Fruit fly (Drosophila melanogaster) whole organism, embryonic: Measurements from ENCODE around the gene MESR3.

Source experiments
- CG11093 ChIP-seq: fragments of 200-800 bp; sonication (Bioruptor generic); IDR thresholded peaks from 3 replicates; pipeline ENCODE4 v1.3.6; 2022; ENCODE audit warnings: missing biosample characterization, missing genetic modification characterization
- CG11723 ChIP-seq: fragments of 200-800 bp; sonication (Bioruptor generic); optimal IDR thresholded peaks from 2 replicates; lab custom pipeline; 2017; ENCODE audit warnings: missing biosample characterization, mild to moderate bottlenecking, missing genetic modification characterization
- CG1233 ChIP-seq: fragments of 200-800 bp; sonication (Bioruptor generic); optimal IDR thresholded peaks from 4 replicates; lab custom pipeline; 2018; ENCODE audit warnings: missing biosample characterization, mild to moderate bottlenecking, missing genetic modification characterization
- CG13123 ChIP-seq: fragments of 200-800 bp; sonication (Bioruptor generic); optimal IDR thresholded peaks from 2 replicates; lab custom pipeline; 2016; ENCODE audit warnings: missing biosample characterization, missing genetic modification characterization
- CG1529 ChIP-seq: fragments of 200-800 bp; sonication (Bioruptor generic); optimal IDR thresholded peaks from 3 replicates; lab custom pipeline; 2018; ENCODE audit warnings: missing biosample characterization, missing genetic modification characterization
- CG16779 ChIP-seq: fragments of 200-800 bp; sonication (Bioruptor generic); IDR thresholded peaks from 2 replicates; pipeline ENCODE4 v1.3.6; 2022; ENCODE audit warnings: missing biosample characterization, missing genetic modification characterization
- CG16863 ChIP-seq: fragments of 200-800 bp; sonication (Bioruptor generic); optimal IDR thresholded peaks from 3 replicates; lab custom pipeline; 2016; ENCODE audit warnings: missing biosample characterization, missing genetic modification characterization
- CG17186 ChIP-seq: fragments of 200-800 bp; sonication (Bioruptor generic); optimal IDR thresholded peaks from 3 replicates; lab custom pipeline; 2017; ENCODE audit warnings: missing biosample characterization, missing genetic modification reagents, missing genetic modification characterization
- CG17359 ChIP-seq: fragments of 200-800 bp; sonication (Bioruptor generic); optimal IDR thresholded peaks from 3 replicates; lab custom pipeline; 2018; ENCODE audit warnings: missing biosample characterization, mild to moderate bottlenecking, missing genetic modification characterization, moderate library complexity
- CG17912 ChIP-seq: fragments of 200-800 bp; sonication (Bioruptor generic); optimal IDR thresholded peaks from 2 replicates; lab custom pipeline; 2018; ENCODE audit warnings: missing biosample characterization, mild to moderate bottlenecking, missing genetic modification characterization
- CG2116 ChIP-seq: fragments of 200-800 bp; sonication (Bioruptor generic); optimal IDR thresholded peaks from 3 replicates; lab custom pipeline; 2018; ENCODE audit warnings: missing biosample characterization, mild to moderate bottlenecking, missing genetic modification characterization
- CG2678 ChIP-seq: fragments of 200-800 bp; sonication (Bioruptor generic); optimal IDR thresholded peaks from 3 replicates; lab custom pipeline; 2019; ENCODE audit warnings: missing biosample characterization, mild to moderate bottlenecking, missing genetic modification characterization, moderate library complexity
- CG30431 ChIP-seq: fragments of 200-800 bp; sonication (Bioruptor generic); optimal IDR thresholded peaks from 2 replicates; lab custom pipeline; 2017; ENCODE audit warnings: missing biosample characterization, missing genetic modification characterization
- CG31441 ChIP-seq: fragments of 200-800 bp; sonication (Bioruptor generic); IDR thresholded peaks from 2 replicates; pipeline ENCODE4 v1.3.6; 2022; ENCODE audit warnings: missing biosample characterization, missing genetic modification characterization
- CG4854 ChIP-seq: fragments of 200-800 bp; sonication (Bioruptor generic); optimal IDR thresholded peaks from 2 replicates; lab custom pipeline; 2016; ENCODE audit warnings: missing biosample characterization, missing genetic modification characterization, inconsistent platforms
- CG5953 ChIP-seq: fragments of 200-800 bp; sonication (Bioruptor generic); IDR thresholded peaks from 2 replicates; pipeline ENCODE4 v1.3.6; 2022; ENCODE audit warnings: missing biosample characterization, missing genetic modification characterization
- CG6654 ChIP-seq: fragments of 200-800 bp; sonication (Bioruptor generic); optimal IDR thresholded peaks from 2 replicates; lab custom pipeline; 2017; ENCODE audit warnings: missing biosample characterization, mild to moderate bottlenecking, missing genetic modification characterization
- CG7839 ChIP-seq: fragments of 200-800 bp; sonication (Bioruptor generic); optimal IDR thresholded peaks from 3 replicates; lab custom pipeline; 2018; ENCODE audit warnings: missing biosample characterization, mild to moderate bottlenecking, missing genetic modification characterization, moderate library complexity
- CG9932 ChIP-seq: fragments of 200-800 bp; sonication (Bioruptor generic); IDR thresholded peaks from 2 replicates; pipeline ENCODE4 v1.3.6; 2022; ENCODE audit warnings: missing biosample characterization, missing genetic modification characterization
- CTCF ChIP-seq: fragments of 200-800 bp; sonication (Bioruptor generic); optimal IDR thresholded peaks from 2 replicates; lab custom pipeline; 2017; ENCODE audit warnings: missing biosample characterization, mild to moderate bottlenecking, missing genetic modification characterization, moderate library complexity
- D19B ChIP-seq: fragments of 200-800 bp; sonication (Bioruptor generic); optimal IDR thresholded peaks from 2 replicates; lab custom pipeline; 2017; ENCODE audit warnings: missing biosample characterization, mild to moderate bottlenecking, missing genetic modification characterization
- Dip2 ChIP-seq: fragments of 200-800 bp; sonication (Bioruptor generic); IDR thresholded peaks from 2 replicates; pipeline ENCODE4 v1.3.6; 2022; ENCODE audit warnings: missing biosample characterization, missing genetic modification characterization
- Doc2 ChIP-seq: fragments of 200-800 bp; sonication (Bioruptor generic); IDR thresholded peaks from 2 replicates; pipeline ENCODE4 v1.3.6; 2022; ENCODE audit warnings: missing biosample characterization, missing genetic modification characterization
- Dref ChIP-seq: fragments of 200-800 bp; sonication (Bioruptor generic); IDR thresholded peaks from 2 replicates; pipeline ENCODE4 v1.3.6; 2022; ENCODE audit warnings: missing biosample characterization, missing genetic modification characterization
- Gug ChIP-seq: fragments of 200-800 bp; sonication (Bioruptor generic); IDR thresholded peaks from 4 replicates; pipeline ENCODE4 v1.3.6; 2022; ENCODE audit warnings: missing biosample characterization, missing genetic modification characterization
- HLH54F ChIP-seq: fragments of 200-800 bp; sonication (Bioruptor generic); optimal IDR thresholded peaks from 3 replicates; lab custom pipeline; 2016; ENCODE audit warnings: missing biosample characterization, missing genetic modification characterization
- Hr3 ChIP-seq: fragments of 200-800 bp; sonication (Bioruptor generic); optimal IDR thresholded peaks from 3 replicates; lab custom pipeline; 2016; ENCODE audit warnings: missing biosample characterization, missing genetic modification characterization
- Lhr ChIP-seq: fragments of 200-800 bp; sonication (Bioruptor generic); optimal IDR thresholded peaks from 3 replicates; lab custom pipeline; 2017; ENCODE audit warnings: mild to moderate bottlenecking, missing biosample characterization, missing genetic modification reagents, missing genetic modification characterization
- Myb ChIP-seq: fragments of 200-800 bp; sonication (Bioruptor generic); optimal IDR thresholded peaks from 2 replicates; lab custom pipeline; 2016; ENCODE audit warnings: missing biosample characterization, missing genetic modification characterization
- Oaz ChIP-seq: fragments of 200-800 bp; sonication (Bioruptor generic); IDR thresholded peaks from 2 replicates; pipeline ENCODE4 v1.3.6; 2022; ENCODE audit warnings: missing biosample characterization, missing genetic modification characterization
- Usf ChIP-seq: fragments of 200-800 bp; sonication (Bioruptor generic); optimal IDR thresholded peaks from 2 replicates; lab custom pipeline; 2017; ENCODE audit warnings: missing genotype, missing biosample characterization, missing genetic modification characterization
- aop ChIP-seq: fragments of 200-800 bp; sonication (Bioruptor generic); IDR thresholded peaks from 2 replicates; pipeline ENCODE4 v1.3.6; 2022; ENCODE audit warnings: missing biosample characterization, missing genetic modification characterization
- bowl ChIP-seq: fragments of 200-800 bp; sonication (Bioruptor generic); IDR thresholded peaks from 2 replicates; pipeline ENCODE4 v1.3.6; 2022; ENCODE audit warnings: missing biosample characterization, missing genetic modification characterization
- ci ChIP-seq: fragments of 200-800 bp; sonication (Bioruptor generic); IDR thresholded peaks from 3 replicates; pipeline ENCODE4 v1.3.6; 2022; ENCODE audit warnings: missing biosample characterization, missing genetic modification characterization
- grau ChIP-seq: fragments of 200-800 bp; optimal IDR thresholded peaks from 3 replicates; lab custom pipeline; 2019; ENCODE audit warnings: missing biosample characterization, mild to moderate bottlenecking, missing genetic modification characterization, moderate library complexity
- gro ChIP-seq: fragments of 200-800 bp; sonication (Bioruptor generic); optimal IDR thresholded peaks from 2 replicates; lab custom pipeline; 2016; ENCODE audit warnings: missing biosample characterization, missing genetic modification characterization
- her ChIP-seq: fragments of 200-800 bp; sonication (Bioruptor generic); optimal IDR thresholded peaks from 2 replicates; lab custom pipeline; 2016; ENCODE audit warnings: missing biosample characterization, missing genetic modification characterization
- hkb ChIP-seq, 2 experiments: fragments of 200-800 bp in 1 of 2; fragments of >200 bp in 1 of 2; sonication (Bioruptor generic) in 1 of 2; IDR thresholded peaks in 1 of 2; optimal IDR thresholded peaks in 1 of 2; 2 replicates each; pipeline versions ENCODE4 v1.3.6 to Lab custom; 2017 to 2022; ENCODE audit warnings: missing biosample characterization in 1 of 2, missing genetic modification characterization in 1 of 2
- jigr1 ChIP-seq: fragments of 200-800 bp; sonication (Bioruptor generic); IDR thresholded peaks from 3 replicates; pipeline ENCODE4 v1.3.6; 2022; ENCODE audit warnings: missing biosample characterization, missing genetic modification characterization
- lov ChIP-seq, 2 experiments: fragments of 200-800 bp in 1 of 2; fragments of >200 bp in 1 of 2; sonication (Bioruptor generic) in 1 of 2; IDR thresholded peaks in 1 of 2; optimal IDR thresholded peaks in 1 of 2; 2 replicates in 1 of 2; 3 replicates in 1 of 2; pipeline versions ENCODE4 v1.3.6 to Lab custom; 2017 to 2022; ENCODE audit warnings: missing biosample characterization in 1 of 2, missing genetic modification characterization in 1 of 2
- mirr ChIP-seq: fragments of 200-800 bp; sonication (Bioruptor generic); optimal IDR thresholded peaks from 3 replicates; lab custom pipeline; 2018; ENCODE audit warnings: missing biosample characterization, mild to moderate bottlenecking, missing genetic modification characterization
- pita ChIP-seq: fragments of 200-800 bp; sonication (Bioruptor generic); optimal IDR thresholded peaks from 2 replicates; lab custom pipeline; 2017; ENCODE audit warnings: missing biosample characterization, mild to moderate bottlenecking, missing genetic modification characterization
- prd ChIP-seq, 3 experiments: fragments of >200 bp in 2 of 3; fragments of 200-800 bp in 1 of 3; sonication (Bioruptor generic) in 1 of 3; optimal IDR thresholded peaks in 2 of 3; IDR thresholded peaks in 1 of 3; 2 replicates in 2 of 3; 3 replicates in 1 of 3; pipeline versions ENCODE4 v1.3.6 to Lab custom; 2017 to 2022; ENCODE audit warnings: missing biosample characterization in 1 of 3, missing genetic modification characterization in 1 of 3
- pum ChIP-seq: fragments of 200-800 bp; sonication (Bioruptor generic); optimal IDR thresholded peaks from 2 replicates; lab custom pipeline; 2016; ENCODE audit warnings: missing biosample characterization, missing genetic modification characterization
- rib ChIP-seq: fragments of 200-800 bp; sonication (Bioruptor generic); IDR thresholded peaks from 2 replicates; pipeline ENCODE4 v1.3.6; 2022; ENCODE audit warnings: missing biosample characterization, missing genetic modification characterization
- ro ChIP-seq: fragments of 200-800 bp; sonication (Bioruptor generic); IDR thresholded peaks from 2 replicates; pipeline ENCODE4 v1.3.6; 2022; ENCODE audit warnings: missing biosample characterization, missing genetic modification characterization
- schlank ChIP-seq: fragments of 200-800 bp; sonication (Bioruptor generic); optimal IDR thresholded peaks from 2 replicates; lab custom pipeline; 2018; ENCODE audit warnings: missing biosample characterization, mild to moderate bottlenecking, missing genetic modification characterization
- seq ChIP-seq: fragments of 200-800 bp; sonication (Bioruptor generic); IDR thresholded peaks from 2 replicates; pipeline ENCODE4 v1.3.6; 2022; ENCODE audit warnings: missing biosample characterization, missing genetic modification characterization
- trem ChIP-seq: fragments of 200-800 bp; optimal IDR thresholded peaks from 3 replicates; lab custom pipeline; 2019; ENCODE audit warnings: missing biosample characterization, mild to moderate bottlenecking, missing genetic modification characterization, moderate library complexity
- zf30C ChIP-seq: fragments of 200-800 bp; sonication (Bioruptor generic); optimal IDR thresholded peaks from 3 replicates; lab custom pipeline; 2018; ENCODE audit warnings: missing biosample characterization, mild to moderate bottlenecking, missing genetic modification characterization

Gene MESR3

DNA sequence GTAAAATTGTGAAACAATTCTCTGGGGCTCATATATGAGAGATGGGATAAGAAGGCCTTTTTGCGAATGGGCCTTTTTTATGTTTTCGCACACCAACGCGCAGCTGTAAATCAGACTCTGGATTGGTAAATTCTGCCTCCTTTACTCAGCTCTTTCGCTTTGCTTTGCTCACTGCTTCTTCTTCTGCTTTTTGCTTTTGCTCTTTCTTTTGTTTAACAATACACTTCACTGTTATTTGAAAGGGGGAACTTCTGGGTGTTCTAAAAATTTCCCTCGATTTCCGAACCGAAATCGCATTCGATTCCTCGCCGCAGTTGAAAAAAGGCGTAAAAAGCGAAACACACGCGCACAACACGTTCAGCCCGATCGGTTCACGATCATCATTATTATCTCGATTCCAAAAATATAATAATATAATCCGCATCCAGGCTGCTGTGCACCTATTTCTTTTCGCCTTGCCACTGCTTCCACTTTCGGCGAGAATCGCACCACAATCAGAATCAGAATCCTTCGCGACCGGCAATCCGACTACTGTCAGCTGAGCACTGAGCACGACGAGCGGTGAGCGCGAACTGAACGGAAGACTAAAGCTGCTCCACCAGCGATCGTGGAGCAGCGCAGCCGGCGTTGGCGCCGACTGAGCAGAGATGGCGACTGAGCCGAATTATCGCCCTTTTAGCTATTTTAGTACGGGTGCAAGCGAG, 45.2 kb upstream of the MESR3 start (continued):
- no peak for TF ChIP-seq pum (GFP tag; lab: Kevin White, UChicago)
- TF ChIP-seq bowl (GFP tag; lab: Robert Waterston, UW) = no peak
- TF ChIP-seq CG4854 (GFP tag; lab: Kevin White, UChicago) = no peak
- no peak for TF ChIP-seq Dip2 (GFP tag; lab: Robert Waterston, UW)
- TF ChIP-seq seq = no peak
- TF ChIP-seq Dref (GFP tag; lab: Robert Waterston, UW) = no peak
- no peak for TF ChIP-seq jigr1 (GFP tag; lab: Robert Waterston, UW)
- no peak for TF ChIP-seq zf30C (GFP tag; lab: Kevin White, UChicago)
- peak; percentile 6 for TF ChIP-seq CG2678 (tag; lab: Kevin White, UChicago)
- TF ChIP-seq CG5953 (GFP tag; lab: Robert Waterston, UW) = no peak
- no peak for TF ChIP-seq CG11723 (GFP tag; lab: Kevin White, UChicago)
- TF ChIP-seq CG1529 = no peak
- no peak for TF ChIP-seq Doc2 (GFP tag; lab: Robert Waterston, UW)
- TF ChIP-seq Hr3 (GFP tag; lab: Kevin White, UChicago) = no peak
- no peak for TF ChIP-seq aop
- TF ChIP-seq CG17359 (tag; lab: Kevin White, UChicago) = peak; percentile 10
- TF ChIP-seq lov (optimal IDR thresholded peaks at IDR 0.05; lab: Kevin White, UChicago) = no peak
- TF ChIP-seq lov (GFP tag; IDR thresholded peaks at IDR 0.05; lab: Robert Waterston, UW) = 0 out of 3 replicates have a peak, but pooled peaks have one; percentile 9
- no peak for TF ChIP-seq hkb (optimal IDR thresholded peaks at IDR 0.05; lab: Kevin White, UChicago)
- TF ChIP-seq hkb (GFP tag; IDR thresholded peaks at IDR 0.05; lab: Robert Waterston, UW) = peak; percentile 59; the same call in 1 of the 2 replicates
- no peak for TF ChIP-seq Lhr (GFP tag; lab: Kevin White, UChicago)
- TF ChIP-seq HLH54F = no peak
- TF ChIP-seq pita (GFP tag; lab: Kevin White, UChicago) = no peak
- no peak for TF ChIP-seq ro (GFP tag; lab: Robert Waterston, UW)
- no peak for TF ChIP-seq trem (tag; lab: Kevin White, UChicago)
- 0 out of 4 replicates have a peak, but pooled peaks have one; percentile 14 for TF ChIP-seq Gug (GFP tag; lab: Robert Waterston, UW)
- no peak for TF ChIP-seq Myb
- TF ChIP-seq CG9932 (GFP tag; lab: Robert Waterston, UW) = peak; percentile 30; the same call in 1 of the 2 replicates
- TF ChIP-seq CG6654 (GFP tag; lab: Kevin White, UChicago) = no peak
- no peak for TF ChIP-seq mirr (GFP tag; lab: Kevin White, UChicago)
- no peak for TF ChIP-seq CG17912 (GFP tag; lab: Kevin White, UChicago)
- TF ChIP-seq prd (optimal IDR thresholded peaks at IDR 0.05; lab: Kevin White, UChicago) = no peak
- TF ChIP-seq prd (GFP tag; IDR thresholded peaks at IDR 0.05; lab: Robert Waterston, UW) = no peak
- no peak for TF ChIP-seq schlank (tag; lab: Kevin White, UChicago)
- TF ChIP-seq her (GFP tag; lab: Kevin White, UChicago) = peak; percentile 45
- no peak for TF ChIP-seq D19B (GFP tag; lab: Kevin White, UChicago)
- TF ChIP-seq ci (GFP tag; lab: Robert Waterston, UW) = peak; percentile 57; the same call in 1 of the 3 replicates
- 0 out of 2 replicates have a peak, but pooled peaks have one; percentile 9 for TF ChIP-seq CG31441 (GFP tag; lab: Robert Waterston, UW)
- no peak for TF ChIP-seq CTCF
- TF ChIP-seq CG2116 (GFP tag; lab: Kevin White, UChicago) = no peak
- TF ChIP-seq CG13123 (GFP tag; lab: Kevin White, UChicago) = no peak
- peak; percentile 16; the same call in 1 of the 3 replicates for TF ChIP-seq CG11093
- TF ChIP-seq CG7839 (tag; lab: Kevin White, UChicago) = no peak
- no peak for TF ChIP-seq rib (GFP tag; lab: Robert Waterston, UW)
- TF ChIP-seq Oaz = no peak
- TF ChIP-seq CG30431 (GFP tag; lab: Kevin White, UChicago) = no peak
- no peak for TF ChIP-seq Usf (GFP tag; lab: Kevin White, UChicago)
- TF ChIP-seq CG16863 = no peak
- no peak for TF ChIP-seq grau (tag; lab: Kevin White, UChicago)
- TF ChIP-seq CG16779 (GFP tag; lab: Robert Waterston, UW) = no peak
- no peak for TF ChIP-seq CG17186
- TF ChIP-seq gro (GFP tag; lab: Kevin White, UChicago) = peak; percentile 33
- no peak for TF ChIP-seq CG1233 (GFP tag; lab: Kevin White, UChicago)
